Worm (Caenorhabditis elegans) whole organism, midembryonic: Measurements from ENCODE around the gene F10C2.7.

Experiments used
- T22C8.4 ChIP-seq: fragments of 200-800 bp; sonication (Bioruptor generic); IDR thresholded peaks from 2 replicates; pipeline ENCODE4 v1.3.6; 2022; ENCODE audit warnings: missing genetic modification characterization, missing compliant biosample characterization
- cog-1 ChIP-seq: sonication (generic microtip); optimal IDR thresholded peaks from 2 replicates; lab custom pipeline; 2016; ENCODE audit warnings: missing genetic modification characterization, missing compliant biosample characterization
- flt-1 ChIP-seq: fragments of 200-800 bp; sonication (Bioruptor generic); IDR thresholded peaks from 2 replicates; pipeline ENCODE4 v1.3.6; 2022; ENCODE audit warnings: missing genetic modification characterization, missing compliant biosample characterization
- klf-2 ChIP-seq: fragments of 200-800 bp; sonication (Bioruptor generic); conservative IDR thresholded peaks from 2 replicates; pipeline ENCODE4 v1.3.6; 2022; ENCODE audit warnings: missing genetic modification reagents, missing genetic modification characterization, missing compliant biosample characterization
- med-1 ChIP-seq: sonication (generic microtip); optimal IDR thresholded peaks from 2 replicates; lab custom pipeline; 2017; ENCODE audit warnings: missing genetic modification characterization, mild to moderate bottlenecking, missing compliant biosample characterization, antibody characterized with exemption, missing genetic modification reagents; ENCODE audit not compliant: insufficient read depth
- ref-1 ChIP-seq: fragments of 200-800 bp; sonication (Bioruptor generic); conservative IDR thresholded peaks from 2 replicates; pipeline ENCODE4 v1.3.6; 2022; ENCODE audit warnings: missing genetic modification reagents, missing genetic modification characterization, missing compliant biosample characterization
- tab-1 ChIP-seq: fragments of 200-800 bp; sonication (Bioruptor generic); IDR thresholded peaks from 2 replicates; pipeline ENCODE4 v1.3.6; 2022; ENCODE audit warnings: missing genetic modification characterization, missing compliant biosample characterization
- ztf-23 ChIP-seq: fragments of 200-800 bp; sonication (Bioruptor generic); IDR thresholded peaks from 2 replicates; pipeline ENCODE4 v1.3.6; 2022; ENCODE audit warnings: missing genetic modification reagents, missing genetic modification characterization, missing compliant biosample characterization
- ztf-29 ChIP-seq: fragments of 200-800 bp; sonication (Bioruptor generic); IDR thresholded peaks from 2 replicates; pipeline ENCODE4 v1.3.6; 2022; ENCODE audit warnings: missing genetic modification reagents, missing genetic modification characterization, missing compliant biosample characterization

Gene F10C2.7

ce11 chrV:12070419-12070818 is 16.7 kb downstream of the F10C2.7 start, which contains the start of gene kmo-1:
Gene kmo-1, minus strand, starts transcription at chrV:12070519.
- TF ChIP-seq tab-1: no peak
- no peak for TF ChIP-seq med-1 (GFP tag; lab: Kevin White, UChicago)
- no peak for TF ChIP-seq ztf-23 (GFP tag; lab: Robert Waterston, UW)
- no peak for TF ChIP-seq klf-2 (GFP tag; lab: Robert Waterston, UW)
- no peak for TF ChIP-seq T22C8.4
- TF ChIP-seq cog-1 (tag; lab: Kevin White, UChicago): no peak
- no peak for TF ChIP-seq ztf-29 (GFP tag; lab: Robert Waterston, UW)
- no peak for TF ChIP-seq ref-1
- TF ChIP-seq flt-1 (GFP tag; lab: Robert Waterston, UW): no peak

ce11 chrV:12071483-12071882 is 17.8 kb downstream of the F10C2.7 start:
- TF ChIP-seq T22C8.4: no peak
- no peak for TF ChIP-seq klf-2 (GFP tag; lab: Robert Waterston, UW)
- no peak for TF ChIP-seq ref-1
- no peak for TF ChIP-seq cog-1 (tag; lab: Kevin White, UChicago)
- no peak for TF ChIP-seq med-1 (GFP tag; lab: Kevin White, UChicago)
- no peak for TF ChIP-seq flt-1 (GFP tag; lab: Robert Waterston, UW)
- no peak for TF ChIP-seq ztf-29 (GFP tag; lab: Robert Waterston, UW)
- TF ChIP-seq ztf-23 (GFP tag; lab: Robert Waterston, UW): no peak
- no peak for TF ChIP-seq tab-1

ce11 chrV:12074886-12075285 is 21.2 kb downstream of the F10C2.7 start, which contains the start of gene R07B7.6:
Gene R07B7.6, minus strand, starts transcription at chrV:12074986.
- TF ChIP-seq T22C8.4 (no peak), klf-2 (GFP tag; lab: Robert Waterston, UW) (no peak), flt-1 (GFP tag; lab: Robert Waterston, UW) (no peak), med-1 (GFP tag; lab: Kevin White, UChicago) (no peak), ztf-23 (GFP tag; lab: Robert Waterston, UW) (no peak), tab-1 (no peak), ztf-29 (GFP tag; lab: Robert Waterston, UW) (no peak), cog-1 (tag; lab: Kevin White, UChicago) (no peak), ref-1 (no peak)

- TF ChIP-seq ztf-23 (GFP tag; lab: Robert Waterston, UW) (no peak), ref-1 (no peak), klf-2 (GFP tag; lab: Robert Waterston, UW) (no peak), cog-1 (tag; lab: Kevin White, UChicago) (no peak), flt-1 (GFP tag; lab: Robert Waterston, UW) (no peak), med-1 (GFP tag; lab: Kevin White, UChicago) (no peak), T22C8.4 (no peak), tab-1 (no peak), ztf-29 (GFP tag; lab: Robert Waterston, UW) (no peak)
Measured at ce11 chrV:12075983-12076382, 22.3 kb downstream of the F10C2.7 start.

- TF ChIP-seq cog-1 (tag; lab: Kevin White, UChicago) (no peak), klf-2 (GFP tag; lab: Robert Waterston, UW) (no peak), ztf-29 (GFP tag; lab: Robert Waterston, UW) (no peak), ztf-23 (GFP tag; lab: Robert Waterston, UW) (no peak), med-1 (GFP tag; lab: Kevin White, UChicago) (no peak), T22C8.4 (no peak), ref-1 (no peak), flt-1 (GFP tag; lab: Robert Waterston, UW) (no peak), tab-1 (no peak)
Measured at ce11 chrV:12080274-12080673, 26.6 kb downstream of the F10C2.7 start, which contains the start of gene R07B7.9. Gene R07B7.9, minus strand, starts transcription at chrV:12080374.

- TF ChIP-seq ref-1 (no peak), med-1 (GFP tag; lab: Kevin White, UChicago) (no peak), ztf-29 (GFP tag; lab: Robert Waterston, UW) (no peak), tab-1 (no peak), cog-1 (tag; lab: Kevin White, UChicago) (no peak), T22C8.4 (no peak), flt-1 (GFP tag; lab: Robert Waterston, UW) (no peak), klf-2 (GFP tag; lab: Robert Waterston, UW) (no peak), ztf-23 (GFP tag; lab: Robert Waterston, UW) (no peak)
Measured at ce11 chrV:12082932-12083331, 29.2 kb downstream of the F10C2.7 start, which contains the start of gene R07B7.10. Gene R07B7.10, plus strand, starts transcription at chrV:12083216.

- TF ChIP-seq tab-1 (no peak), ztf-29 (GFP tag; lab: Robert Waterston, UW) (no peak)
Measured at ce11 chrV:12084216-12084615, 30.5 kb downstream of the F10C2.7 start, which contains the start of gene R07B7.8. Gene R07B7.8, minus strand, starts transcription at chrV:12084316.

- TF ChIP-seq T22C8.4 (no peak), tab-1 (no peak), flt-1 (GFP tag; lab: Robert Waterston, UW) (no peak), med-1 (GFP tag; lab: Kevin White, UChicago) (no peak), cog-1 (tag; lab: Kevin White, UChicago) (no peak), klf-2 (GFP tag; lab: Robert Waterston, UW) (no peak), ztf-29 (GFP tag; lab: Robert Waterston, UW) (no peak), ref-1 (no peak), ztf-23 (GFP tag; lab: Robert Waterston, UW) (no peak)
Measured at ce11 chrV:12085867-12086634, 32.4 kb downstream of the F10C2.7 start.

- no peak for TF ChIP-seq ref-1
- TF ChIP-seq T22C8.4: no peak
- TF ChIP-seq cog-1 (tag; lab: Kevin White, UChicago): no peak
- TF ChIP-seq flt-1 (GFP tag; lab: Robert Waterston, UW): no peak
- no peak for TF ChIP-seq klf-2 (GFP tag; lab: Robert Waterston, UW)
- no peak for TF ChIP-seq ztf-29 (GFP tag; lab: Robert Waterston, UW)
- no peak for TF ChIP-seq med-1 (GFP tag; lab: Kevin White, UChicago)
- TF ChIP-seq ztf-23 (GFP tag; lab: Robert Waterston, UW): no peak
- no peak for TF ChIP-seq tab-1
Measured at ce11 chrV:12086934-12087333, 33.2 kb downstream of the F10C2.7 start, which contains the start of gene gana-1. Gene gana-1, plus strand, starts transcription at chrV:12087234.
